Worm (Caenorhabditis elegans) whole organism, L4/young adult: ENCODE data around the gene ZK673.6.
"Not testable (repeated sequence)": the region's sequence is repeated elsewhere in the genome, so short reads cannot be mapped to it uniquely, and the experiment has no call there.

Experiments
- W03F9.2 ChIP-seq: fragments of 150-350 bp; optimal IDR thresholded peaks from 2 replicates; lab custom pipeline; 2014; ENCODE audit warnings: missing biosample characterization, missing genetic modification characterization
- dao-5 ChIP-seq: sonication (generic microtip); optimal IDR thresholded peaks from 2 replicates; lab custom pipeline; 2016; ENCODE audit warnings: missing genotype, missing genetic modification characterization, moderate library complexity, missing compliant biosample characterization
- him-1 ChIP-seq: sonication (generic microtip); optimal IDR thresholded peaks from 2 replicates; lab custom pipeline; 2016; ENCODE audit warnings: missing genotype, missing genetic modification reagents, missing genetic modification characterization, missing compliant biosample characterization

The ZK673.6 gene

DNA sequence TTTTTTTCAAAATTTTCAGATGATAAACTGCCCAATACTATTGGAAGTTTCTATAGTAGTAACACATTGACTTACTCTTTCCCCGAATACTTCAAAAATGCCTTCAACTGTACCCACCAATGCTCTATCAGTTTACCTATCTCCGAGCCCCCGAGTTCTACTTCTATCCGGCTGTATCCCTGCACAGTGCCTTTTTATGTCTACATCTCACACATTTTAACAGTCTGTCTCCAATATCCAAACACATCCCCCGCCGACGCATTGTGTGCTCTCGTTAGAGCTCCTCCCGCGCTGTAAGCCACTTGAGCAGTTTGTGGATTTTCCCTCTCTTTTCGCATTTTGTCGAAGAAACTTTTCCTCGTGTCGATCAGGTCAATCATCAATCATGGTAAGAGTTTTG is 2.4 kb upstream of the ZK673.6 start, which contains the start of gene tnc-2:
Gene tnc-2 (plus strand): TSS at position 301 of the 400 bp plus-strand sequence.
- TF ChIP-seq W03F9.2 (no peak), dao-5 (tag; lab: Kevin White, UChicago) (no peak), him-1 (tag; lab: Kevin White, UChicago) (no peak)

DNA sequence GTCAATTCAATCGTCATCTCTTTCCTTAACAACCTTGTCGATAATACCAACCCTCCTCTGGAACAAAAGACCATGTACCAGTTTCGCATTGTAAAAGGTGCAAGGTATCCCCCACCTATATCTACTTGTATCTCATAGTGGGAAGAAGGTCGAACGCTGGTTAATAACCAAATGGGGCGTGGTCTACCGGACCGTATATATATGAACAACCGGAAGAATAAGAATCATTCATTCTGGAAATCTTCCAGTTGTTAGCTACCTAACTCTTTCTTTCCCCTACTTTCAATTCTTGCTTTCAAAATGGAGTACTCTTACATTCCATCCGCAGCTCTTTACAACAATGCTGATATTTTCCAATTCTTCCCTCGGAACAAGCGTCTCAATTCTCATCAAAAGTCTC is 2.9 kb downstream of the ZK673.6 start, which contains the start of gene ZK673.5:
Gene ZK673.5 (plus strand): TSS at position 301 of the 400 bp plus-strand sequence.
- TF ChIP-seq W03F9.2 = no peak
- TF ChIP-seq him-1 (tag; lab: Kevin White, UChicago) = no peak
- no peak for TF ChIP-seq dao-5 (tag; lab: Kevin White, UChicago)

DNA sequence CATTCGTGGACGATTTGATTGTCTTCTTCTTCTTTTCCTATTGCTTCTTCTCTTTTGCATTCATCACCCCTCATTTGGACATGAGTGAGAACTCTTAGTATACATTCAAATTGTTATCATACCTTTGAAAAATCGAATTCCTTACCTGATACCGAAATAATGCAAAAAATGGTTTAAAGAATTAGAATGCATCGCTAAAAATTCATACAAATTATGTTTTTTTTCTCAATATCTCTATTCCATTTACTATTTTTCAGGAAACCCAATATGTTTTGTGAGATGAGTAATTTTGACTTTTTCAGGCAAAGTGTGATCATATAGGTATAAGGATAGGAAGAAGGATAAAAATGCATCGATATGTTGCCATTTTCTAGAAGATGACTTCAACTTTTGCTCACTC is 7.2 kb downstream of the ZK673.6 start, which contains the start of gene ZK673.11:
Gene ZK673.11 (plus strand): TSS at position 301 of the 400 bp plus-strand sequence.
- no peak for TF ChIP-seq W03F9.2
- TF ChIP-seq him-1 (tag; lab: Kevin White, UChicago) = no peak
- no peak for TF ChIP-seq dao-5 (tag; lab: Kevin White, UChicago)

DNA sequence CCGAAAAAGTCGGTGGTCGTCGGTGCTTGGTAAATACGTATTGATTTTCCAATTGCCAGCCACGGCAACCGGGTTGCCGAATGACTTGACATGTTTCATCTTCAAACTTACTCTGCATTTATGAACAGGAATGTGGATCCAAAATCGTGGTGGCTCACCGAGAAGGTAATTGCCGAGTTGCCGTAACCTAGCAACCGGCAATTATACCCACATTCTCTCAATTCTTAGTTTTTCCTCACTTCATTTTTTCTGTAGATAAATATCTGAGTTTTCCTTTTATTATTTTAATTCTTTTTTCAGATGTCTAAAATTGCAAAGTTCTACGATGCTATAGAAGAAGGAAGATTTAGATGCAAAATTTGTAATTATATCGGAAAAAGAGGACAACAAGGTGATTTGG is 11.5 kb downstream of the ZK673.6 start, which contains the start of gene ZK673.4:
Gene ZK673.4 (plus strand): TSS at position 301 of the 400 bp plus-strand sequence.
- TF ChIP-seq dao-5 (tag; lab: Kevin White, UChicago) (no peak), W03F9.2 (no peak), him-1 (tag; lab: Kevin White, UChicago) (no peak)

DNA sequence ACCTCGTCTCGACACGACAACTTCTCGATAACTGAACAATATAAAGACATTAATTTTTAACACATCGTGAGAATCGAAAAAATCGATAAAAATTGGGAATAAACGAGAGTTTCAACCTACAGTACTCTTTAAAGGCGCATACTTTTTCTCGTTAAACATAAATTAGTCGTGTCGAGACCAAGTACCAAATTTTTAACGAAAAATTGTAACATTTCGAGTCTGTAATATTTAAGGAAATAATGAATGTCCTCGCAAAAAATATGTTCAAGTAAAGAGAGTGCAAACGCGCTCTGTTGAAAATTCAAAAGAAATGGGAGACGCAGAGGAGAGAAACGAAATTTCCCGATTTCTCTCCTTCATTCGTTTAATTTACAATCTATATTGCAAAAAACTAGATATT is 13.8 kb downstream of the ZK673.6 start:
- TF ChIP-seq him-1 (tag; lab: Kevin White, UChicago) = no peak
- no peak for TF ChIP-seq dao-5 (tag; lab: Kevin White, UChicago)
- TF ChIP-seq W03F9.2 = no peak

DNA sequence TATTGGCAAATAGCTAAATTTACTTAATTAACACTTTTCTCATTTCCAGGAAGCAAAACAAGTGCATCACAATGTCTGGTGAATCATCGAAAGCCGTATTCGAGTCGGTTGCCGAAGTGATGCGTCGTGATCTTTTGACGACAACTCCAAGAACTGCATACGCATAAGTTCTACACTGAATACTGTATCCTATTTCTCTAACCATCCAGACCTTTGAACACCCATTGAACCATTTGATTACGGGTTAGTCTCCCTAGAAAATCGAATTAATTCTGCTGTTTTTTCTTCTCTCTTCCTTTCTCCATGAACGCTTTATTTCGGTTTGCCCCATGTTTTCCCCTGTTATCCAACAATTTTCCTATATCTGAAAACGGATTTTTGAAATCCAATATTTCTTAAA is 14.4 kb downstream of the ZK673.6 start, which contains the start of gene lin-56:
Gene lin-56 (plus strand): TSS at position 301 of the 400 bp plus-strand sequence.
- TF ChIP-seq him-1 (tag; lab: Kevin White, UChicago) (no peak), dao-5 (tag; lab: Kevin White, UChicago) (no peak), W03F9.2 (no peak)

DNA sequence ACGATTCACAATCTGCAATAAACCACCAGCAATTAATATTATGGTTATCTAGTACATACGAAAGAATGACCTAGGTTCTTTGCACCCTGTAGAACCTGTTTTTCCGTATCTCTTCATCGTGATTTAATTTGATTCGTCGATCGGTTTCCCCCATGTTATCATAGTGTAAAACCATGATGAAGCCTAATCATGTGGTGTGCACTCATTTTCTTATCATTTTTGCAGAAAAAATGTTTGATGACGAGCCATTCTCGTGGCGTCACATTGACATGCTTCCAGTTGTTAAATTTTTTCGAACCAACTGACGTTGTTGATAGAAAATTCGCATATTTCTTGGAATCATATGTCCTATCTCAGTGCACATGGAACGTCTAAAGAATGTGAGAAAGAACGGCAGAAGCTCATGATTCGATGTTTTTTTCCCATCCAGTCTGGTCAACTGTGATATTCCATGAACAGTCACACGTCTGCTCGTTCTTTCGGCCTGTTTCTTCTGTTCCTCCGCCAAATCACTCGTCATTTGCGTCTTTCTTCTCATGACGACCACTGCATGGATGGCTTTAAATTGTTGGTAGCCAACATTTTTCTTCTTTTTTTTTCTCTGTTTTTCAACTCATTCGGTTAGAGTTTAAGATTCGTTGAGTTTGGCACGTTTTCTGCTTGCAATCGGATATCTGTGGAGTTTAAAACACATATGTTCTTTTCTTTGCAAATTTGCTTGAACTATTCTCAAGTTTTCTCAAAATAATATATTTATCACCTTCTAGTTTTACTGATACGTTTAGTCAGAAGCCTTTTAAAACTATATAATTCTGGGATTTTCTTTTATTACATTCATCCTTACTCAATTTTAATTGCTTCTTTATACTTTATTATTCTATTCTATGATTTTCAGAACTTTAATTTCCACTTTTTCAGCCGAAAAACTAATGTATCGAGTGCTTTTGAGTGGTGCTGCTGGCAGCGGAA is 16.5 kb downstream of the ZK673.6 start, which contains the start of gene ZK673.2:
Gene ZK673.2 (plus strand): TSS at position 919 of the 969 bp plus-strand sequence.
- TF ChIP-seq dao-5 (tag; lab: Kevin White, UChicago) (no peak), W03F9.2 (no peak), him-1 (tag; lab: Kevin White, UChicago) (no peak)

DNA sequence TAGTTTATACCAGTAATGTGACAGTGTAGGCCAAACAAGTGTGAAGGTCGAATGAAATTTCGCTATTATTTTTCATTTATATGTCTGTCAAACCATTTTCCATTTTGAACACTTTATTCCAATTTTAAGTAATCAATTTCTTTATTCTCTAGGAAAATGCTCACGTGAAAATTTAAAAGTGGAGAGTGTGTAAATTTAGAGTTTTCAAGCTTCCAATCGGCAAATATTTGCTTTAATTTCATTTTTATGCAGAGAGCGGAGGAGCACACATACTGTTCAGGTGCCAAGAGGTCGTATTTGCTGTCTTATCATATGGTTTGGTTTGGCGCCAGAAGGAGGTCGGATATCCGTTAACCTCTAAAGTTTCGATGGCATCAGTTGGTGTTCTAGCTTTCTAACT is 17.3 kb downstream of the ZK673.6 start:
- TF ChIP-seq him-1 (tag; lab: Kevin White, UChicago) = no peak
- no peak for TF ChIP-seq W03F9.2
- TF ChIP-seq dao-5 (tag; lab: Kevin White, UChicago) = no peak

DNA sequence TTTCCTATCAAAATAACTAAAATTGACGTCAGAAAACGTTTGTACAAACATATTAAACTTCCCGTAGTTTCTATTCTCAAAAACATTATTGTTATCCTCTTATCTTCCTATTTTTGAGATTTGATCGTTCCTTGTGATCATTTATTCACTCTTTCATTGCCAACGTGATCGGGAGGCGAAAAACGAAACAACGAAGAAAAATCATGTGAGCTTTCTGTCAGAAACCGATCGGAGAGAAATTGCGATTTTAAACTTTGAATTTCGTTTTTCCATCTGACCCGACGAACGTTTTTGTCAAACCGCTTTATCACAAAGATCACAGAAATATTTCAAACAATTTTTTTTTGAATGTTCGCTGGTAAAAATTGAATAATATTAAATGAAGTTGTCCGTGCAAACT is 17.8 kb downstream of the ZK673.6 start:
- TF ChIP-seq dao-5 (tag; lab: Kevin White, UChicago) (no peak), W03F9.2 (peak; percentile 13)

DNA sequence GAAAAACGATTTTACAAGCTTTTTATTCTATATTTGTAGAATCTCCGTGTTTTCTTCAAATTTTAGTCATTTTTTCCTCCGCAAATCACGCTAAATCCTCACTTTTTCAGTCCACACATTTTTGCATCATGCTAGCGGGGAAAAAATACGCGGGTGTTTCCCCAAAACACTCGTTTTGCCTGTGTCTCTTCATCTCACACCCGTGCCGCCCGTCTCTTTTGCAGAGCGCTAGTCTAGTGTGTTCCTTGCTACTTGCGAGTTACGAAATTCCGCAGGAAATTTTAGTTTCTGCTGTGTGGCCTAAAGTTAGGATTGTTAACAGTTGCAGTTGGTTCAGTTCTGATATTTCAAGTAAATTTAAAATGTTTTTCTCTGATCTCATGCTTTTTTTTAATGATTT is 18.4 kb downstream of the ZK673.6 start:
- no peak for TF ChIP-seq him-1 (tag; lab: Kevin White, UChicago)
- TF ChIP-seq dao-5 (tag; lab: Kevin White, UChicago) = no peak
- no peak for TF ChIP-seq W03F9.2

DNA sequence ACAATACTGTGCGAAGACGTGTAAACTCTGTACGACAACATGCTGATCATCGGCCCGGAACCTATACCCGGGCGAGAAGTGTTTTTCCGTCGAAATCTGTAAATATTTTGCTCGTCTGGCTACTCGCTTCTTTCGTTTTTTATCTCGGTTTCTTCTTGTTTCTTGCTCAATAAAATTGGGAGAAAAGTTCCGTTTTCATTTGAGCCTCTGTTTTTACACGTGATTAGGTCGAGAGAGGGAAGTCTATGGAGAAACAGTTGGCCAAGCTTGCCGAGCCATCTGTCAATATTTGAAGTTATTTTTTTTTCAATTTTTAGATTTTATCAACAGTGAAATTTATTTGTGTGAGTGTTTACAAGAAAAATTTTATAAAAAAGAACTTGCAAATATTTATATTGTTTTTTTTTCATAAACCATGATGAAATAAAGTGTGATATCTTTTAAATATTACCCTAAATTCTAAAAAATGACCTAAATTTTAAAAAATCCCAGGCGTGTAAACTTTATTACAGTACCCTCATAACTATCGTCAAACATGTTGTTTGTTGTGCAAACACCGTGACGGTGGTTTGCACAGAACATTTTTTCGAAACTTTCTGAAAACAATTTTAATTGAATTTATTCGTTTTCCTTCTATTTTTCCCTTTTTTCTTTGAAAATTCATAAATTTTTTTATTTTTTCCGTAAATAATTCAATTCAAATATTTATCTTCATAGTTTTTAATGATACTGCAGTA is 19.0 kb downstream of the ZK673.6 start:
- TF ChIP-seq him-1 (tag; lab: Kevin White, UChicago) = no peak
- no peak for TF ChIP-seq W03F9.2
- TF ChIP-seq dao-5 (tag; lab: Kevin White, UChicago) = no peak

DNA sequence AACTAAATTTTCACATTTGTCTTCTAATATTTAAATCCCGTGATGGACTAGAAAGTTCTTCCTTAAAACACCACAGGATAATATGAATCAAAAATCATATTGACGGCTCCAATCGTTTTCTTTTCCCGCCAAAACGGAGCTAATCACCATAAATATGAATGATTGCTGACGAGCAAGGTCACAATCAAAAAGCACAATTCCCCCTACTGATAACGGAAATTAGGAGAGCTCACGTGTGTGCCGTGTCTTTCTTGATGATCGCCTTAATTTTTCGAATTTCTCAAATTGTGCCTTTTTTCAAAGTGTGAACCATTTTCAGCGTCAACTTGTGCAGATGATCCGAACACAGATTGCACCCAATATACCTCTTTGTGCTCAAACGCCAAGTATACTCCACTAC is 20.2 kb downstream of the ZK673.6 start:
- no peak for TF ChIP-seq him-1 (tag; lab: Kevin White, UChicago)
- no peak for TF ChIP-seq W03F9.2
- TF ChIP-seq dao-5 (tag; lab: Kevin White, UChicago) = no peak

DNA sequence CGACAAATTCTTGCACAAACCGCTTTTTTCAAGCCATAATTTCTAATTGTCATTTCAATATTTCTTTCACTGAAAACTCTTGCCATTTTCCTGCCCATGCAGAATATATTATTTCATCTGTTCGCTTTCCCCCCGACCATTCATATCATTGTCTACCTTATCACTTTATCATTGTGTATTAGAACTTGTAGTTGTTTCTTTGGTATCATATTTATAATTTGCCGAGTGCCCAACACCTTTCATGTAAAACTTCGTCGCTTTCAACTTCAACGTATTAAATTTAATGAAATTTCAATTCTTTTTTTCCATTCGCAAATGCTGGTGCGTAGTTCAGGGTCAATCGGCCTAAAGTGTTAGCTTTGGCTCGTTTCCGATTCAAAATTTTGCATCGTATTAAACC is 21.3 kb downstream of the ZK673.6 start, which contains the start of gene ZK673.1:
Gene ZK673.1 (plus strand): TSS at position 301 of the 400 bp plus-strand sequence.
- TF ChIP-seq him-1 (tag; lab: Kevin White, UChicago); dao-5 (tag; lab: Kevin White, UChicago); W03F9.2: not testable (repeated sequence)
